Fruit fly (Drosophila melanogaster): ENCODE measurements around the gene CG14712.

CG14712 gene

dm6 chr3R:11657786-11658193 is 29.2 kb downstream of the CG14712 start (continued):
- TF ChIP-seq CG2678 (tag; optimal IDR thresholded peaks at IDR 0.05) (peak; percentile 52), Hmx (GFP tag; optimal IDR thresholded peaks at IDR 0.05) (no peak), dati (GFP tag; IDR thresholded peaks at IDR 0.05) (no peak), CG14014 (GFP tag; IDR thresholded peaks at IDR 0.05) (no peak), Dref (GFP tag; IDR thresholded peaks at IDR 0.05) (no peak), Dad (GFP tag; optimal IDR thresholded peaks at IDR 0.05) (no peak), ato (GFP tag; IDR thresholded peaks at IDR 0.05; ENCODE audit: partially characterized antibody) (no peak), pum (GFP tag; optimal IDR thresholded peaks at IDR 0.05) (peak; percentile 4), Nf-YA (GFP tag; IDR thresholded peaks at IDR 0.05) (no peak), chinmo (GFP tag; IDR thresholded peaks at IDR 0.05; ENCODE audit: partially characterized antibody) (0 out of 4 replicates have a peak, but pooled peaks have one; percentile 67), H15 (GFP tag; IDR thresholded peaks at IDR 0.05) (no peak), CG10565 (GFP tag; optimal IDR thresholded peaks at IDR 0.05) (no peak), cas (GFP tag; IDR thresholded peaks at IDR 0.05) (no peak), klu (GFP tag; IDR thresholded peaks at IDR 0.05) (no peak), tin (GFP tag; optimal IDR thresholded peaks at IDR 0.05) (no peak), crol (GFP tag; IDR thresholded peaks at IDR 0.05) (no peak), salm (tag; optimal IDR thresholded peaks at IDR 0.05) (no peak), sim (GFP tag; IDR thresholded peaks at IDR 0.05) (no peak), CG6854 (GFP tag; optimal IDR thresholded peaks at IDR 0.05) (no peak), CG4854 (GFP tag; optimal IDR thresholded peaks at IDR 0.05) (no peak), Hr3 (GFP tag; optimal IDR thresholded peaks at IDR 0.05) (no peak), CG34224 (GFP tag; IDR thresholded peaks at IDR 0.05; ENCODE audit: partially characterized antibody) (no peak), cwo (GFP tag; optimal IDR thresholded peaks at IDR 0.05) (peak; percentile 10), Blimp-1 (GFP tag; optimal IDR thresholded peaks at IDR 0.05) (peak; percentile 46), slbo (GFP tag; IDR thresholded peaks at IDR 0.05) (peak; percentile 73), Dbx (GFP tag; IDR thresholded peaks at IDR 0.05) (0 out of 3 replicates have a peak, but pooled peaks have one; percentile 35), da (GFP tag; optimal IDR thresholded peaks at IDR 0.05) (no peak), peb (GFP tag; IDR thresholded peaks at IDR 0.05) (no peak), CG30020 (tag; optimal IDR thresholded peaks at IDR 0.05) (no peak), ttk (GFP tag; IDR thresholded peaks at IDR 0.05) (no peak), CG10431 (GFP tag; optimal IDR thresholded peaks at IDR 0.05) (no peak), ATbp (GFP tag; optimal IDR thresholded peaks at IDR 0.05) (peak; percentile 12), CG10654 (GFP tag; optimal IDR thresholded peaks at IDR 0.05) (no peak), CG3726 (GFP tag; IDR thresholded peaks at IDR 0.05) (no peak), CG9437 (GFP tag; optimal IDR thresholded peaks at IDR 0.05) (no peak), CG11247 (GFP tag; IDR thresholded peaks at IDR 0.05) (0 out of 2 replicates have a peak, but pooled peaks have one; percentile 41), Chrac-16 (GFP tag; optimal IDR thresholded peaks at IDR 0.05) (peak; percentile 36), NC2β (GFP tag; optimal IDR thresholded peaks at IDR 0.05) (no peak), CG17568 (GFP tag; optimal IDR thresholded peaks at IDR 0.05) (no peak), gcm (GFP tag; optimal IDR thresholded peaks at IDR 0.05) (peak; percentile 31), wdn (GFP tag; IDR thresholded peaks at IDR 0.05) (no peak), CG17829 (tag; optimal IDR thresholded peaks at IDR 0.05) (peak; percentile 27), ken (GFP tag; IDR thresholded peaks at IDR 0.05) (no peak), CG6272 (GFP tag; IDR thresholded peaks at IDR 0.05) (no peak), nom (GFP tag; optimal IDR thresholded peaks at IDR 0.05) (peak; percentile 84), exex (tag; optimal IDR thresholded peaks at IDR 0.05) (no peak), gsb-n (tag; optimal IDR thresholded peaks at IDR 0.05) (no peak), zfh1 (GFP tag; IDR thresholded peaks at IDR 0.05) (peak; percentile 60; the same call in 1 of the 3 replicates), nerfin-1 (tag; optimal IDR thresholded peaks at IDR 0.05) (no peak), CG8089 (GFP tag; optimal IDR thresholded peaks at IDR 0.05) (no peak), Sox100B (GFP tag; optimal IDR thresholded peaks at IDR 0.05) (no peak), row (GFP tag; IDR thresholded peaks at IDR 0.05) (peak; percentile 69; the same call in 2 of the 3 replicates)

All from whole organism, embryonic.